Fruit fly (Drosophila melanogaster): Measurements from ENCODE around the gene AlkB.

The AlkB gene

dm6 chrX:15859387-15859786 is at the start of gene AlkB:
Gene AlkB, minus strand, starts transcription at chrX:15859487.
- TF ChIP-seq CG9948 (tag; optimal IDR thresholded peaks at IDR 0.05) (no peak), CG8159 (tag; optimal IDR thresholded peaks at IDR 0.05) (no peak), CG8301 (tag; optimal IDR thresholded peaks at IDR 0.05) (no peak), CG17806 (tag; optimal IDR thresholded peaks at IDR 0.05) (no peak), CG34367 (tag; optimal IDR thresholded peaks at IDR 0.05) (no peak), Ets98B (GFP tag; IDR thresholded peaks at IDR 0.05) (no peak), gl (tag; optimal IDR thresholded peaks at IDR 0.05) (no peak), CG32121 (GFP tag; IDR thresholded peaks at IDR 0.05) (no peak), rn (GFP tag; IDR thresholded peaks at IDR 0.05) (no peak), Snoo (tag; optimal IDR thresholded peaks at IDR 0.05) (no peak), fd96Ca (GFP tag; IDR thresholded peaks at IDR 0.05) (no peak), CG12605 (GFP tag; IDR thresholded peaks at IDR 0.05) (no peak), CG10348 (GFP tag; IDR thresholded peaks at IDR 0.05) (no peak), CG4496 (GFP tag; IDR thresholded peaks at IDR 0.05) (no peak)

dm6 chrX:15893732-15894264 is 34.5 kb upstream of the AlkB start:
- TF ChIP-seq CG34367 (tag; optimal IDR thresholded peaks at IDR 0.05) = no peak
- no peak for TF ChIP-seq CG32121 (GFP tag; IDR thresholded peaks at IDR 0.05)
- TF ChIP-seq CG15710 (tag; optimal IDR thresholded peaks at IDR 0.05) = no peak
- no peak for TF ChIP-seq CG10348 (GFP tag; IDR thresholded peaks at IDR 0.05)
- TF ChIP-seq CG4496 (GFP tag; IDR thresholded peaks at IDR 0.05) = no peak
- no peak for TF ChIP-seq EcR (GFP tag; optimal IDR thresholded peaks at IDR 0.05)
- no peak for TF ChIP-seq Pif1A (GFP tag; optimal IDR thresholded peaks at IDR 0.05)
- TF ChIP-seq CG13204 (GFP tag; optimal IDR thresholded peaks at IDR 0.05) = no peak
- no peak for TF ChIP-seq fd96Ca (GFP tag; IDR thresholded peaks at IDR 0.05)
- TF ChIP-seq Ets98B (GFP tag; IDR thresholded peaks at IDR 0.05) = no peak
- no peak for TF ChIP-seq Snoo (tag; optimal IDR thresholded peaks at IDR 0.05)
- no peak for TF ChIP-seq gl (tag; optimal IDR thresholded peaks at IDR 0.05)
- TF ChIP-seq rn (GFP tag; IDR thresholded peaks at IDR 0.05) = no peak

- no peak for TF ChIP-seq CG34367 (tag; optimal IDR thresholded peaks at IDR 0.05)
- no peak for TF ChIP-seq CG12605 (GFP tag; IDR thresholded peaks at IDR 0.05)
- TF ChIP-seq CG15710 (tag; optimal IDR thresholded peaks at IDR 0.05) = no peak
- no peak for TF ChIP-seq CG32121 (GFP tag; IDR thresholded peaks at IDR 0.05)
- TF ChIP-seq Pif1A (GFP tag; optimal IDR thresholded peaks at IDR 0.05) = no peak
- no peak for TF ChIP-seq CG8159 (tag; optimal IDR thresholded peaks at IDR 0.05)
- TF ChIP-seq CG9948 (tag; optimal IDR thresholded peaks at IDR 0.05) = no peak
- TF ChIP-seq fd96Ca (GFP tag; IDR thresholded peaks at IDR 0.05) = no peak
- TF ChIP-seq CG14655 (GFP tag; optimal IDR thresholded peaks at IDR 0.05) = no peak
- no peak for TF ChIP-seq CG8301 (tag; optimal IDR thresholded peaks at IDR 0.05)
- no peak for TF ChIP-seq CG10348 (GFP tag; IDR thresholded peaks at IDR 0.05)
Measured at dm6 chrX:15891606-15892345, 32.5 kb upstream of the AlkB start, which contains the start of gene shi. Gene shi, plus strand, starts transcription at chrX:15892116.

dm6 chrX:15889780-15890608 is 30.7 kb upstream of the AlkB start, which contains the start of the genes MSBP and CG15916:
Gene MSBP, minus strand, starts transcription at chrX:15890109.
Gene CG15916, plus strand, starts transcription at chrX:15890589.
- TF ChIP-seq CG15710 (tag; optimal IDR thresholded peaks at IDR 0.05) (peak; percentile 32), CG34367 (tag; optimal IDR thresholded peaks at IDR 0.05) (peak; percentile 18), Pif1B (GFP tag; optimal IDR thresholded peaks at IDR 0.05) (no peak), CG14655 (GFP tag; optimal IDR thresholded peaks at IDR 0.05) (no peak), Snoo (tag; optimal IDR thresholded peaks at IDR 0.05) (peak; percentile 13), CG17806 (tag; optimal IDR thresholded peaks at IDR 0.05) (no peak), Ets98B (GFP tag; IDR thresholded peaks at IDR 0.05) (no peak), CG8159 (tag; optimal IDR thresholded peaks at IDR 0.05) (peak; percentile 64), fd96Ca (GFP tag; IDR thresholded peaks at IDR 0.05) (no peak), CG32121 (GFP tag; IDR thresholded peaks at IDR 0.05) (no peak), gl (tag; optimal IDR thresholded peaks at IDR 0.05) (peak; percentile 5), CG13204 (GFP tag; optimal IDR thresholded peaks at IDR 0.05) (no peak), CG4496 (GFP tag; IDR thresholded peaks at IDR 0.05) (peak; percentile 16; the same call in 1 of the 3 replicates), D1 (tag; optimal IDR thresholded peaks at IDR 0.05) (no peak), rn (GFP tag; IDR thresholded peaks at IDR 0.05) (no peak), CG9948 (tag; optimal IDR thresholded peaks at IDR 0.05) (peak; percentile 32), CG8301 (tag; optimal IDR thresholded peaks at IDR 0.05) (no peak), CG10348 (GFP tag; IDR thresholded peaks at IDR 0.05) (no peak), CG12605 (GFP tag; IDR thresholded peaks at IDR 0.05) (no peak), Pif1A (GFP tag; optimal IDR thresholded peaks at IDR 0.05) (no peak), EcR (GFP tag; optimal IDR thresholded peaks at IDR 0.05) (no peak)

dm6 chrX:15888763-15889162 is 29.5 kb upstream of the AlkB start:
- no peak for TF ChIP-seq D1 (tag; optimal IDR thresholded peaks at IDR 0.05)
- no peak for TF ChIP-seq CG4496 (GFP tag; IDR thresholded peaks at IDR 0.05)
- TF ChIP-seq CG12605 (GFP tag; IDR thresholded peaks at IDR 0.05) = no peak
- no peak for TF ChIP-seq rn (GFP tag; IDR thresholded peaks at IDR 0.05)
- no peak for TF ChIP-seq CG34367 (tag; optimal IDR thresholded peaks at IDR 0.05)
- TF ChIP-seq CG8301 (tag; optimal IDR thresholded peaks at IDR 0.05) = no peak
- no peak for TF ChIP-seq CG32121 (GFP tag; IDR thresholded peaks at IDR 0.05)
- no peak for TF ChIP-seq Ets98B (GFP tag; IDR thresholded peaks at IDR 0.05)
- no peak for TF ChIP-seq EcR (GFP tag; optimal IDR thresholded peaks at IDR 0.05)
- no peak for TF ChIP-seq Pif1B (GFP tag; optimal IDR thresholded peaks at IDR 0.05)
- no peak for TF ChIP-seq gl (tag; optimal IDR thresholded peaks at IDR 0.05)
- no peak for TF ChIP-seq CG14655 (GFP tag; optimal IDR thresholded peaks at IDR 0.05)
- TF ChIP-seq CG8159 (tag; optimal IDR thresholded peaks at IDR 0.05) = no peak
- TF ChIP-seq CG15710 (tag; optimal IDR thresholded peaks at IDR 0.05) = no peak

Measured in whole organism, pupa.